Worm (Caenorhabditis elegans) whole organism, L2 larva: ENCODE data around the gene C42C1.3.

ENCODE experiments used
- C34F6.9 ChIP-seq: fragments of 150-350 bp; optimal IDR thresholded peaks from 2 replicates; lab custom pipeline; 2014; ENCODE audit warnings: missing biosample characterization, missing genetic modification characterization
- F13H6.1 ChIP-seq: sonication (generic microtip); optimal IDR thresholded peaks from 2 replicates; lab custom pipeline; 2016; ENCODE audit warnings: missing genetic modification characterization, missing compliant biosample characterization
- R02D3.7 ChIP-seq: fragments of 150-350 bp; optimal IDR thresholded peaks from 2 replicates; lab custom pipeline; 2014; ENCODE audit warnings: missing biosample characterization, missing genetic modification characterization
- Y55F3AM.14 ChIP-seq: fragments of 200-800 bp; sonication (Bioruptor generic); optimal IDR thresholded peaks from 2 replicates; lab custom pipeline; 2018; ENCODE audit warnings: mild to moderate bottlenecking, missing genetic modification characterization, missing compliant biosample characterization
- ZK546.5 ChIP-seq: sonication (generic microtip); optimal IDR thresholded peaks from 2 replicates; lab custom pipeline; 2017; ENCODE audit warnings: missing biosample characterization, missing genetic modification characterization
- alr-1 ChIP-seq: fragments of 150-350 bp; optimal IDR thresholded peaks from 2 replicates; lab custom pipeline; 2014; ENCODE audit warnings: missing biosample characterization, missing genetic modification characterization
- aly-2 ChIP-seq: fragments of 150-350 bp; optimal IDR thresholded peaks from 2 replicates; lab custom pipeline; 2014; ENCODE audit warnings: missing biosample characterization, missing genetic modification characterization
- ama-1 ChIP-seq: fragments of 150-350 bp; optimal IDR thresholded peaks from 2 replicates; lab custom pipeline; 2018; ENCODE audit warnings: inconsistent platforms
- blmp-1 ChIP-seq: sonication (generic microtip); optimal IDR thresholded peaks from 2 replicates; lab custom pipeline; 2017; ENCODE audit warnings: missing genetic modification characterization, mild to moderate bottlenecking, missing compliant biosample characterization, antibody characterized with exemption, moderate library complexity; ENCODE audit not compliant: insufficient read depth
- ceh-16 ChIP-seq: fragments of 150-350 bp; optimal IDR thresholded peaks from 2 replicates; lab custom pipeline; 2014; ENCODE audit warnings: missing biosample characterization, missing genetic modification characterization
- crh-2 ChIP-seq: sonication (generic microtip); optimal IDR thresholded peaks from 2 replicates; lab custom pipeline; 2017; ENCODE audit warnings: missing biosample characterization, missing genetic modification characterization
- egl-27 ChIP-seq: sonication (generic microtip); optimal IDR thresholded peaks from 3 replicates; lab custom pipeline; 2017; ENCODE audit warnings: missing biosample characterization, missing genetic modification reagents, missing genetic modification characterization
- elt-3 ChIP-seq: sonication (generic microtip); optimal IDR thresholded peaks from 2 replicates; lab custom pipeline; 2017; ENCODE audit warnings: missing biosample characterization, missing genetic modification characterization
- gmeb-1 ChIP-seq: fragments of 150-350 bp; optimal IDR thresholded peaks from 2 replicates; lab custom pipeline; 2014; ENCODE audit warnings: missing biosample characterization, missing genetic modification characterization
- lin-11 ChIP-seq: fragments of 150-350 bp; sonication (generic microtip); optimal IDR thresholded peaks from 2 replicates; lab custom pipeline; 2014; ENCODE audit warnings: missing biosample characterization, missing genetic modification characterization, inconsistent platforms, mixed read lengths
- lin-39 ChIP-seq: fragments of 150-350 bp; optimal IDR thresholded peaks from 2 replicates; lab custom pipeline; 2014; ENCODE audit warnings: missing biosample characterization, missing genetic modification reagents, missing genetic modification characterization
- lsy-2 ChIP-seq, 2 experiments: fragments of 150-350 bp in 1 of 2; sonication (generic microtip) in 1 of 2; optimal IDR thresholded peaks; 2 replicates each; lab custom pipeline; 2014 to 2017; ENCODE audit warnings: missing biosample characterization in 2 of 2, missing genetic modification characterization in 2 of 2
- mab-5 ChIP-seq: fragments of 150-350 bp; optimal IDR thresholded peaks from 2 replicates; lab custom pipeline; 2014; ENCODE audit warnings: missing biosample characterization, missing genetic modification characterization
- nhr-11 ChIP-seq: fragments of 150-350 bp; optimal IDR thresholded peaks from 2 replicates; lab custom pipeline; 2014; ENCODE audit warnings: missing biosample characterization, missing genetic modification characterization
- nhr-129 ChIP-seq: fragments of 150-350 bp; optimal IDR thresholded peaks from 2 replicates; lab custom pipeline; 2014; ENCODE audit warnings: missing biosample characterization, missing genetic modification characterization
- sma-3 ChIP-seq: sonication (generic microtip); optimal IDR thresholded peaks from 2 replicates; lab custom pipeline; 2016; ENCODE audit warnings: missing genetic modification reagents, missing genetic modification characterization, missing compliant biosample characterization
- zag-1 ChIP-seq: fragments of 150-350 bp; optimal IDR thresholded peaks from 2 replicates; lab custom pipeline; 2014; ENCODE audit warnings: missing biosample characterization, missing genetic modification characterization

The C42C1.3 gene

DNA sequence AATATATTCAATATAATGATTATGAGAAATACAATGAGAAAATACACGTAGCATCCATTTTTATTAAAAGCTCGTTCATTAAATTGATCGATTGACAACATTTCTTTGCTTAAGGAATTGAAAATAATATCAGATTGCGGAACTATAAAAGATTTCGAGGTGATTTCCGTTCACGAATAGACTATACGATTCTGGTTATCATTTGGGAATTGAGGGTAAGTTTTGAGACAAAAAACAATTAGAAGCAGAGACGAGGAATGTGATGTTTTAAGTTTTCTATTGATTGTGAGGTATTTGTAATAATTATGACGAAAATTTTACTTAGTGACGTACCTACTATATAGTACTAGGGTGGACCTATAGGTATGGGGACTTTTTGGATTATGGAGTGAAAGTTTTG lies 31.4 kb downstream of the C42C1.3 start, which contains the start of gene sre-19:
Gene sre-19, minus strand, starts transcription at position 101 of the 400 bp plus-strand sequence.
- TF ChIP-seq elt-3 (tag; lab: Kevin White, UChicago) = no peak
- no peak for TF ChIP-seq nhr-11
- TF ChIP-seq F13H6.1 (tag; lab: Kevin White, UChicago) = no peak
- TF ChIP-seq ZK546.5 (tag; lab: Kevin White, UChicago) = no peak
- TF ChIP-seq lin-11 = no peak
- no peak for TF ChIP-seq Y55F3AM.14 (GFP tag; lab: Kevin White, UChicago)
- TF ChIP-seq aly-2 (tag; lab: Kevin White, UChicago) = no peak
- no peak for TF ChIP-seq C34F6.9 (tag; lab: Kevin White, UChicago)
- no peak for TF ChIP-seq nhr-129 (tag; lab: Kevin White, UChicago)
- TF ChIP-seq ama-1 (lab: Kevin White, UChicago) = no peak

DNA sequence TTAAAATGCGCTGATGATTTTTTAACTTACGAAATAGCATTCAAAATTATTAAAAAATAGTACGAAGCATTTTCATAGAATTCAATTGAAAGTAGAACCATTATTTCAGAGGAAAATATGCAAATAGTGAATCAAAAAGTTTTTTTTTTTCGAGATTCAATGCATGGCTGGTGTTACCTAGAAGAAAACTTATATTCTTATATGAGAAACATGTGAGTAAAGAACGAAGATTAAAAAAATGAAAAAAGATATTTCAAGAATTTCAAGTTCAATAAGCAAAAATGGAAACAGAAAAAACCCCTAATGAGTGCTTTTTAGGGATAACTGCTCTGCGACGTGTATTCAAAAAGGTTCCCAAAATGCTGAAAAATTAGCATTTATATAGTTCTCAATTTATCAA lies 34.3 kb downstream of the C42C1.3 start, which contains the start of gene sre-16:
Gene sre-16, minus strand, starts transcription at position 101 of the 400 bp plus-strand sequence.
- no peak for TF ChIP-seq alr-1 (tag; lab: Kevin White, UChicago)
- TF ChIP-seq blmp-1 = no peak
- TF ChIP-seq R02D3.7 (tag; lab: Kevin White, UChicago) = no peak
- TF ChIP-seq lsy-2 (tag; optimal IDR thresholded peaks at IDR 0.05; lab: Kevin White, UChicago) = no peak
- no peak for TF ChIP-seq zag-1 (tag; lab: Kevin White, UChicago)
- TF ChIP-seq nhr-129 (tag; lab: Kevin White, UChicago) = no peak
- TF ChIP-seq gmeb-1 (tag; lab: Kevin White, UChicago) = no peak
- no peak for TF ChIP-seq egl-27 (tag; lab: Kevin White, UChicago)
- no peak for TF ChIP-seq ceh-16 (tag; lab: Kevin White, UChicago)
- TF ChIP-seq crh-2 = no peak
- no peak for TF ChIP-seq ama-1 (lab: Kevin White, UChicago)
- no peak for TF ChIP-seq lin-39

DNA sequence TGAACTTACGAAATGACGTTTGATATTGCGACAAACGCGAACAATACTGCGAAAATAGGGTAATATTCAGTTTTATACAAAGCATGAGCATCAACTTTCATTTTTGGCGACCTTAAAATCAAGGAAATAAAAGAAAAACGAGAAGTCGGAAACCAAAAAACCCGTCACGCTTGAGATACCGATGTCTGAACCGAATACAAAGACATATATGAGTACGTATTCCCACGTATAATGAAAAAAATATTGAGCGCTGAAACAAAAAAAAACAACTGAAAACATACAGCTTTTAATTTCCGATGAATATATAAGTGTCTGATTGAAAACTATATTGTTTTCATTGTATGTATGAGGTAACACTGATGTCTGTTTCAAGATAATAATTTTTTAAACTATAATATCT lies 40.6 kb downstream of the C42C1.3 start, which contains the start of gene sre-18:
Gene sre-18, minus strand, starts transcription at position 101 of the 400 bp plus-strand sequence.
- no peak for TF ChIP-seq mab-5 (tag; lab: Kevin White, UChicago)
- TF ChIP-seq, all 48 proteins: peak for 0

DNA sequence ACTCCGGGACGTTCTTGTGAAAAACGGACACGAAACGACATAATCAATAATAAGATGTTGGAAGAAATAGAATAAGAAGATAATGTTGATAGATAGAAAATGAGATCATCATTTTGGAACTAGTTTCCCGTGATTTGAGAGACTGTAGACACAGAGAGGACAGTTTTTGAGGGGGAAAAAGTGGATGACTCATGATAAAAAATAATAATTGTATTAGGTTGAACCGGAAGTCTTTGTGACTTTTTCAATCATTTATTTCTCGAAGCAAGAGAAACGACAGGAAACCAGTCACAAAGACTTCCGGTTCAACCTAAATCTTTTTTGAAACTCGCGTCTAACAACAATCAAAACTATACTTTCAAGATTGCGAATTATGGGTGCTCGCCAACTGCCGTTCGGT lies 43.3 kb downstream of the C42C1.3 start, which contains the start of gene mlt-3:
Gene mlt-3, minus strand, starts transcription at position 101 of the 400 bp plus-strand sequence.
- TF ChIP-seq sma-3 (GFP tag; lab: Kevin White, UChicago) = peak; percentile 39
- TF ChIP-seq nhr-129 (tag; lab: Kevin White, UChicago) = no peak
